Fruit fly (Drosophila melanogaster) whole organism, wandering third instar larva: Measurements from ENCODE around the gene Sclp.

ENCODE experiments used
- Jra ChIP-seq: sonication (Bioruptor generic); optimal IDR thresholded peaks from 2 replicates; lab custom pipeline; 2016; ENCODE audit warnings: missing biosample characterization, missing genetic modification characterization
- fru ChIP-seq: fragments of 200-800 bp; sonication (Bioruptor generic); optimal IDR thresholded peaks from 3 replicates; lab custom pipeline; 2016; ENCODE audit warnings: missing biosample characterization, mild to moderate bottlenecking, missing genetic modification characterization

- TF ChIP-seq fru (GFP tag; lab: Kevin White, UChicago), result no peak
- no peak for TF ChIP-seq Jra (GFP tag; lab: Kevin White, UChicago)
Measured at dm6 chrX:11872517-11872916, 51.9 kb downstream of the Sclp start, which contains the start of gene BORCS5.
